Worm (Caenorhabditis elegans) whole organism, young adult: ENCODE measurements around the gene cpr-1.

Experiments used
- B0019.2 ChIP-seq: fragments of 200-800 bp; sonication (Bioruptor generic); conservative IDR thresholded peaks from 2 replicates; pipeline ENCODE4 v1.3.6; 2022; ENCODE audit warnings: missing genetic modification reagents, missing genetic modification characterization, missing compliant biosample characterization
- B0035.1 ChIP-seq: sonication (generic microtip); optimal IDR thresholded peaks from 2 replicates; lab custom pipeline; 2016; ENCODE audit warnings: missing genetic modification characterization, mild to moderate bottlenecking, missing compliant biosample characterization, missing genotype, missing genetic modification reagents
- B0336.3 ChIP-seq: fragments of 200-800 bp; sonication (Bioruptor generic); IDR thresholded peaks from 2 replicates; pipeline ENCODE4 v1.3.6; 2022; ENCODE audit warnings: missing genetic modification characterization, missing compliant biosample characterization
- D2030.7 ChIP-seq: fragments of 200-800 bp; sonication (Bioruptor generic); IDR thresholded peaks from 2 replicates; pipeline ENCODE4 v1.3.6; 2022; ENCODE audit warnings: missing genetic modification reagents, missing genetic modification characterization, missing compliant biosample characterization
- F22D6.2 ChIP-seq: sonication (generic microtip); optimal IDR thresholded peaks from 2 replicates; lab custom pipeline; 2016; ENCODE audit warnings: mild to moderate bottlenecking, missing genetic modification characterization, missing compliant biosample characterization
- F23B12.7 ChIP-seq: sonication (generic microtip); optimal IDR thresholded peaks from 2 replicates; lab custom pipeline; 2017; ENCODE audit warnings: missing genetic modification characterization, mild to moderate bottlenecking, missing compliant biosample characterization, antibody characterized with exemption, moderate library complexity; ENCODE audit not compliant: insufficient read depth
- F37B4.10 ChIP-seq: fragments of 200-800 bp; sonication (Bioruptor generic); IDR thresholded peaks from 2 replicates; pipeline ENCODE4 v1.3.6; 2022; ENCODE audit warnings: missing genetic modification characterization, missing compliant biosample characterization
- F57A8.1 ChIP-seq: fragments of 200-800 bp; sonication (Bioruptor generic); optimal IDR thresholded peaks from 2 replicates; lab custom pipeline; 2018; ENCODE audit warnings: mild to moderate bottlenecking, missing genetic modification characterization, moderate library complexity, missing compliant biosample characterization
- K12H6.12 ChIP-seq: fragments of 200-800 bp; sonication (Bioruptor generic); optimal IDR thresholded peaks from 2 replicates; lab custom pipeline; 2018; ENCODE audit warnings: mild to moderate bottlenecking, missing genetic modification characterization, missing compliant biosample characterization
- Y53F4B.3 ChIP-seq: fragments of 200-800 bp; sonication (Bioruptor generic); IDR thresholded peaks from 2 replicates; pipeline ENCODE4 v1.3.6; 2022; ENCODE audit warnings: missing genetic modification reagents, missing genetic modification characterization, missing compliant biosample characterization
- Y56A3A.18 ChIP-seq: fragments of 200-800 bp; sonication (Bioruptor generic); IDR thresholded peaks from 2 replicates; pipeline ENCODE4 v1.3.6; 2022; ENCODE audit warnings: missing genetic modification reagents, missing genetic modification characterization, missing compliant biosample characterization
- ama-1 ChIP-seq, 3 experiments: fragments of 150-350 bp in 1 of 3; sonication (generic microtip) in 2 of 3; optimal IDR thresholded peaks; 2 replicates each; lab custom pipeline; 2014 to 2018; ENCODE audit warnings: missing biosample characterization in 2 of 3, missing genetic modification characterization in 2 of 3, missing genetic modification reagents in 2 of 3
- aptf-2 ChIP-seq: fragments of 200-800 bp; sonication (Bioruptor generic); conservative IDR thresholded peaks from 2 replicates; pipeline ENCODE4 v1.3.6; 2022; ENCODE audit warnings: missing genetic modification reagents, missing genetic modification characterization, missing compliant biosample characterization
- atf-7 ChIP-seq: sonication (generic microtip); optimal IDR thresholded peaks from 2 replicates; lab custom pipeline; 2017; ENCODE audit warnings: mild to moderate bottlenecking, missing genetic modification characterization, missing compliant biosample characterization
- bed-2 ChIP-seq: fragments of 200-800 bp; sonication (Bioruptor generic); IDR thresholded peaks from 2 replicates; pipeline ENCODE4 v1.3.6; 2022; ENCODE audit warnings: missing genetic modification reagents, missing genetic modification characterization, missing compliant biosample characterization
- ccch-3 ChIP-seq: fragments of 200-800 bp; sonication (Bioruptor generic); optimal IDR thresholded peaks from 2 replicates; lab custom pipeline; 2018; ENCODE audit warnings: mild to moderate bottlenecking, missing genetic modification characterization, missing compliant biosample characterization
- ceh-27 ChIP-seq: fragments of 200-800 bp; sonication (Bioruptor generic); optimal IDR thresholded peaks from 2 replicates; lab custom pipeline; 2018; ENCODE audit warnings: mild to moderate bottlenecking, missing genetic modification characterization, moderate library complexity, missing compliant biosample characterization
- ceh-40 ChIP-seq: fragments of 200-800 bp; sonication (Bioruptor generic); IDR thresholded peaks from 2 replicates; pipeline ENCODE4 v1.3.6; 2022; ENCODE audit warnings: missing genetic modification characterization, missing compliant biosample characterization
- ceh-79 ChIP-seq: sonication (generic microtip); optimal IDR thresholded peaks from 2 replicates; lab custom pipeline; 2017; ENCODE audit warnings: mild to moderate bottlenecking, missing genetic modification characterization, missing compliant biosample characterization
- chd-7 ChIP-seq: sonication (generic microtip); optimal IDR thresholded peaks from 2 replicates; lab custom pipeline; 2016; ENCODE audit warnings: mild to moderate bottlenecking, missing genetic modification characterization, moderate library complexity, missing compliant biosample characterization
- die-1 ChIP-seq: sonication (generic microtip); optimal IDR thresholded peaks from 2 replicates; lab custom pipeline; 2016; ENCODE audit warnings: missing genotype, mild to moderate bottlenecking, missing genetic modification characterization, missing compliant biosample characterization
- dox-1 ChIP-seq: fragments of 200-800 bp; sonication (Bioruptor generic); IDR thresholded peaks from 2 replicates; pipeline ENCODE4 v1.3.6; 2022; ENCODE audit warnings: missing genetic modification reagents, missing genetic modification characterization, missing compliant biosample characterization
- dpff-1 ChIP-seq: sonication (generic microtip); optimal IDR thresholded peaks from 2 replicates; lab custom pipeline; 2017; ENCODE audit warnings: mild to moderate bottlenecking, missing genetic modification characterization, missing compliant biosample characterization
- gei-17 ChIP-seq: fragments of 200-800 bp; sonication (Bioruptor generic); optimal IDR thresholded peaks from 2 replicates; lab custom pipeline; 2018; ENCODE audit warnings: mild to moderate bottlenecking, missing genetic modification characterization, missing compliant biosample characterization
- hlh-12 ChIP-seq: sonication (generic microtip); optimal IDR thresholded peaks from 2 replicates; lab custom pipeline; 2016; ENCODE audit warnings: missing genetic modification characterization, missing compliant biosample characterization
- hmg-20 ChIP-seq: fragments of 200-800 bp; sonication (Bioruptor generic); IDR thresholded peaks from 2 replicates; pipeline ENCODE4 v1.3.6; 2022; ENCODE audit warnings: missing genetic modification reagents, missing genetic modification characterization, missing compliant biosample characterization
- hsf-1 ChIP-seq: fragments of 200-800 bp; sonication (Bioruptor generic); IDR thresholded peaks from 2 replicates; pipeline ENCODE4 v1.3.6; 2022; ENCODE audit warnings: missing genetic modification reagents, missing genetic modification characterization, missing compliant biosample characterization
- lin-40 ChIP-seq: sonication (generic microtip); optimal IDR thresholded peaks from 2 replicates; lab custom pipeline; 2016; ENCODE audit warnings: missing genetic modification characterization, mild to moderate bottlenecking, missing compliant biosample characterization, missing genotype, missing genetic modification reagents
- lin-54 ChIP-seq: fragments of 200-800 bp; sonication (Bioruptor generic); optimal IDR thresholded peaks from 2 replicates; lab custom pipeline; 2018; ENCODE audit warnings: mild to moderate bottlenecking, missing genetic modification characterization, missing compliant biosample characterization
- madf-10 ChIP-seq: sonication (generic microtip); optimal IDR thresholded peaks from 2 replicates; lab custom pipeline; 2016; ENCODE audit warnings: mild to moderate bottlenecking, missing genetic modification characterization, missing compliant biosample characterization
- madf-8 ChIP-seq: fragments of 200-800 bp; sonication (Bioruptor generic); conservative IDR thresholded peaks from 2 replicates; pipeline ENCODE4 v1.3.6; 2022; ENCODE audit warnings: missing genetic modification reagents, missing genetic modification characterization, missing compliant biosample characterization
- mcd-1 ChIP-seq: fragments of 200-800 bp; sonication (Bioruptor generic); IDR thresholded peaks from 2 replicates; pipeline ENCODE4 v1.3.6; 2022; ENCODE audit warnings: missing genetic modification reagents, missing genetic modification characterization, missing compliant biosample characterization
- mes-4 ChIP-seq: sonication (generic microtip); optimal IDR thresholded peaks from 2 replicates; lab custom pipeline; 2016; ENCODE audit warnings: missing genotype, missing genetic modification characterization, missing compliant biosample characterization
- nfya-2 ChIP-seq: fragments of 200-800 bp; sonication (Bioruptor generic); IDR thresholded peaks from 2 replicates; pipeline ENCODE4 v1.3.6; 2022; ENCODE audit warnings: missing genetic modification reagents, missing genetic modification characterization, missing compliant biosample characterization
- rcor-1 ChIP-seq: fragments of 200-800 bp; sonication (Bioruptor generic); IDR thresholded peaks from 2 replicates; pipeline ENCODE4 v1.3.6; 2022; ENCODE audit warnings: missing genetic modification reagents, missing genetic modification characterization, missing compliant biosample characterization
- rec-8 ChIP-seq, 2 experiments: sonication (generic microtip); optimal IDR thresholded peaks; 2 replicates each; lab custom pipeline; 2016; ENCODE audit warnings: mild to moderate bottlenecking in 2 of 2, missing genetic modification characterization in 2 of 2, missing genetic modification reagents in 2 of 2, missing genotype in 2 of 2, missing biosample characterization in 1 of 2, missing compliant biosample characterization in 1 of 2, moderate library complexity in 1 of 2
- sdz-38 ChIP-seq: sonication (generic microtip); optimal IDR thresholded peaks from 2 replicates; lab custom pipeline; 2016; ENCODE audit warnings: missing genotype, missing genetic modification characterization, missing compliant biosample characterization
- sea-2 ChIP-seq: fragments of 200-800 bp; sonication (Bioruptor generic); IDR thresholded peaks from 2 replicates; pipeline ENCODE4 v1.3.6; 2022; ENCODE audit warnings: missing genetic modification characterization, missing compliant biosample characterization
- snpc-4 ChIP-seq, 5 experiments: fragments of 150-350 bp in 1 of 5; sonication (generic microtip) in 4 of 5; optimal IDR thresholded peaks; 2 replicates each; lab custom pipeline; 2014 to 2018; ENCODE audit warnings: missing genetic modification characterization in 5 of 5, missing biosample characterization in 3 of 5, antibody characterized with exemption in 2 of 5, mild to moderate bottlenecking in 2 of 5, missing compliant biosample characterization in 2 of 5, missing genotype in 2 of 5, moderate library complexity in 2 of 5, missing genetic modification reagents in 1 of 5
- tbx-9 ChIP-seq: sonication (generic microtip); optimal IDR thresholded peaks from 2 replicates; lab custom pipeline; 2016; ENCODE audit warnings: borderline replicate concordance, missing genetic modification characterization, inconsistent platforms, missing compliant biosample characterization
- ztf-22 ChIP-seq: fragments of 200-800 bp; sonication (Bioruptor generic); optimal IDR thresholded peaks from 2 replicates; lab custom pipeline; 2018; ENCODE audit warnings: mild to moderate bottlenecking, missing genetic modification characterization, moderate library complexity, missing compliant biosample characterization
- ztf-25 ChIP-seq: fragments of 200-800 bp; sonication (Bioruptor generic); IDR thresholded peaks from 2 replicates; pipeline ENCODE4 v1.3.6; 2022; ENCODE audit warnings: missing genetic modification reagents, missing genetic modification characterization, missing compliant biosample characterization
- ztf-26 ChIP-seq: sonication (generic microtip); optimal IDR thresholded peaks from 2 replicates; lab custom pipeline; 2017; ENCODE audit warnings: missing genetic modification characterization, missing compliant biosample characterization
- ztf-28 ChIP-seq: fragments of 200-800 bp; sonication (Bioruptor generic); IDR thresholded peaks from 2 replicates; pipeline ENCODE4 v1.3.6; 2022; ENCODE audit warnings: missing genetic modification reagents, missing genetic modification characterization, missing compliant biosample characterization
- ztf-6 ChIP-seq: fragments of 200-800 bp; sonication (Bioruptor generic); IDR thresholded peaks from 2 replicates; pipeline ENCODE4 v1.3.6; 2022; ENCODE audit warnings: missing genetic modification reagents, missing genetic modification characterization, missing compliant biosample characterization

Gene cpr-1

DNA sequence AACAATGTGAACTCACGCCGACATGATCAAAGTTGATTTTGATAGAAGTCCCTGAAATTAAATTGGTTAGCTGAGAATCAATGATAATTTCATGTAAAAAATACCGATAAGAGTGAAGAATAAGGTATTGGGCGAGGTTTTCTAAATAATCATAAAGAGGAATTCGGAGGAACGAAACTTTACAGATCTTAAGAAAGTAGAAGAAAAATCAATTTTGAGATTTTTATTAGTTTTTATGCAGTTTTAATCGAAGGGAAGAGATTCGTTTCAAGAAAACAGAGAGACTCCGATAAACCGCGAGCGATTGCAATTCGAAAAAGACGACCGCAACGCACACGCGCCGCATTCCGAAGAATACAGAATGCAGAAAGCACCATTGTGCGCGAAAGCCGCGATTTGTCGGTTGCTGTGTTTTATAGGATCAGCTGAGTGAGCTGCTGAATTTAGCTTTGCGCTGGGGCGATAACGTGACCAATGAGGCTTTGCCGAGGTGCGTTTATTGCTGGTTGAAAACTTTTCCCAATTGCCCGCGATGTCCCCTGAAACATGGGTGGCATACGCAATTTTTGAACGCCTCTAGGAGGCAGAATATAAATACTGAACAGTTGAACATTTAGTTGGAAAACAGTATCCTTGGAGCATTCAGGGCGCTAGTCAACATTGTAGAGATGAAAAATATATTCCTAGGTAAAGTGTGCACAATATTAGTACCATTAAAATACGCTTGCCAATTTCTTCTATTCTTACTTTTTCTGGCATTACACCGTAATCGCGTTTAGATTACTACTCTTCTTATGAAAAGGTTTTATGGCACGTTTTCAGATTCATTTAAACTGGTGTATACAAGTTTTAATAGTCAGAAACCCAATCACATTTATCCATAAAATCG lies 4.6 kb downstream of the cpr-1 start, which contains the start of gene snr-4:
Gene snr-4 (minus strand): TSS at position 51 of the 889 bp plus-strand sequence.
- TF ChIP-seq ztf-25 (GFP tag; lab: Robert Waterston, UW) (no peak), hsf-1 (GFP tag; lab: Robert Waterston, UW) (peak; percentile 53), ztf-6 (GFP tag; lab: Robert Waterston, UW) (peak; percentile 48; the same call in 1 of the 2 replicates), sea-2 (no peak), Y56A3A.18 (GFP tag; lab: Robert Waterston, UW) (peak; percentile 88), hlh-12 (tag; lab: Kevin White, UChicago) (no peak), madf-10 (tag; lab: Kevin White, UChicago) (peak; percentile 56), bed-2 (GFP tag; lab: Robert Waterston, UW) (peak; percentile 79; the same call in 1 of the 2 replicates), die-1 (peak; percentile 60), ztf-26 (tag; lab: Kevin White, UChicago) (peak; percentile 76), rec-8 (tag; optimal IDR thresholded peaks at IDR 0.05; lab: Kevin White, UChicago) (peak in 1 of 2 experiments; percentile 37), lin-40 (tag; lab: Kevin White, UChicago) (peak; percentile 93), snpc-4 (GFP tag; optimal IDR thresholded peaks at IDR 0.05; lab: Kevin White, UChicago) (peak; percentile 99), snpc-4 (tag; optimal IDR thresholded peaks at IDR 0.05; lab: Kevin White, UChicago) (peak; percentile 99 to 100 (median 99)), ceh-27 (GFP tag; lab: Kevin White, UChicago) (peak; percentile 76), lin-54 (GFP tag; lab: Kevin White, UChicago) (peak; percentile 90), Y53F4B.3 (peak; percentile 76), F23B12.7 (tag; lab: Kevin White, UChicago) (peak; percentile 68), B0336.3 (GFP tag; lab: Robert Waterston, UW) (peak; percentile 97), chd-7 (peak; percentile 84), aptf-2 (GFP tag; lab: Robert Waterston, UW) (peak; percentile 78), F22D6.2 (tag; lab: Kevin White, UChicago) (peak; percentile 49), nfya-2 (GFP tag; lab: Robert Waterston, UW) (peak; percentile 49; the same call in 1 of the 2 replicates), K12H6.12 (peak; percentile 88), D2030.7 (GFP tag; lab: Robert Waterston, UW) (peak; percentile 99), ama-1 (optimal IDR thresholded peaks at IDR 0.05; lab: Kevin White, UChicago) (peak; percentile 80), ama-1 (GFP tag; optimal IDR thresholded peaks at IDR 0.05; lab: Kevin White, UChicago) (no peak), F37B4.10 (GFP tag; lab: Robert Waterston, UW) (0 out of 2 replicates have a peak, but pooled peaks have one; percentile 58), ccch-3 (GFP tag; lab: Kevin White, UChicago) (no peak), atf-7 (tag; lab: Kevin White, UChicago) (peak; percentile 81), ztf-28 (GFP tag; lab: Robert Waterston, UW) (peak; percentile 95), gei-17 (peak; percentile 72), sdz-38 (tag; lab: Kevin White, UChicago) (no peak), mes-4 (peak; percentile 88), hmg-20 (GFP tag; lab: Robert Waterston, UW) (peak; percentile 84), B0019.2 (GFP tag; lab: Robert Waterston, UW) (peak; percentile 56; the same call in 1 of the 2 replicates), ztf-22 (GFP tag; lab: Kevin White, UChicago) (no peak), ceh-79 (no peak), tbx-9 (tag; lab: Kevin White, UChicago) (no peak), madf-8 (GFP tag; lab: Robert Waterston, UW) (peak; percentile 65), rcor-1 (peak; percentile 95), B0035.1 (peak; percentile 72), dpff-1 (peak; percentile 83), ceh-40 (GFP tag; lab: Robert Waterston, UW) (0 out of 2 replicates have a peak, but pooled peaks have one; percentile 27), mcd-1 (GFP tag; lab: Robert Waterston, UW) (peak; percentile 93), dox-1 (GFP tag; lab: Robert Waterston, UW) (peak; percentile 98), F57A8.1 (GFP tag; lab: Kevin White, UChicago) (no peak)
